Fruit fly (Drosophila melanogaster): Measurements from ENCODE around the gene Reps.

The Reps gene

dm6 chr2L:11065106-11065878, 41.2 kb downstream of the Reps start (continued):
- TF ChIP-seq Med (GFP tag) (peak; percentile 45), CG15601 (tag; optimal IDR thresholded peaks at IDR 0.05) (no peak), CG8765 (GFP tag; IDR thresholded peaks at IDR 0.05) (0 out of 2 replicates have a peak, but pooled peaks have one; percentile 20), sd (tag; optimal IDR thresholded peaks at IDR 0.05) (peak; percentile 19), Vsx1 (GFP tag; optimal IDR thresholded peaks at IDR 0.05) (peak; percentile 14), pita (GFP tag; optimal IDR thresholded peaks at IDR 0.05) (no peak), Meics (GFP tag; optimal IDR thresholded peaks at IDR 0.05) (peak; percentile 63), CG12155 (GFP tag; optimal IDR thresholded peaks at IDR 0.05) (peak; percentile 12), fu2 (GFP tag; optimal IDR thresholded peaks at IDR 0.05) (no peak), CG2712 (tag; optimal IDR thresholded peaks at IDR 0.05) (peak; percentile 25), Hr51 (GFP tag; optimal IDR thresholded peaks at IDR 0.05) (peak in 1 of 2 experiments; percentile 38), CG6813 (GFP tag; optimal IDR thresholded peaks at IDR 0.05) (no peak), CG10979 (tag; optimal IDR thresholded peaks at IDR 0.05) (no peak), CG3163 (GFP tag; optimal IDR thresholded peaks at IDR 0.05) (no peak), Xbp1 (GFP tag; optimal IDR thresholded peaks at IDR 0.05) (no peak), prd (optimal IDR thresholded peaks at IDR 0.05) (no peak), prd (GFP tag; IDR thresholded peaks at IDR 0.05) (peak; percentile 49), CG3847 (GFP tag; IDR thresholded peaks at IDR 0.05) (peak; percentile 42), CG4424 (GFP tag; optimal IDR thresholded peaks at IDR 0.05) (peak; percentile 11), mirr (GFP tag; optimal IDR thresholded peaks at IDR 0.05) (no peak), Fer3 (tag; optimal IDR thresholded peaks at IDR 0.05) (peak; percentile 54), CG10267 (tag; optimal IDR thresholded peaks at IDR 0.05) (peak; percentile 1), CG3281 (GFP tag; optimal IDR thresholded peaks at IDR 0.05) (peak; percentile 61), dysf (GFP tag; IDR thresholded peaks at IDR 0.05) (peak; percentile 66; the same call in 2 of the 3 replicates), cwo (GFP tag; optimal IDR thresholded peaks at IDR 0.05) (peak; percentile 58), CG7556 (GFP tag; optimal IDR thresholded peaks at IDR 0.05) (peak; percentile 5), CG11695 (GFP tag; IDR thresholded peaks at IDR 0.05) (peak; percentile 53; the same call in 1 of the 3 replicates), CG3995 (GFP tag; optimal IDR thresholded peaks at IDR 0.05) (peak; percentile 2), CG30020 (tag; optimal IDR thresholded peaks at IDR 0.05) (no peak), CG14667 (GFP tag; IDR thresholded peaks at IDR 0.05) (no peak), H15 (GFP tag; IDR thresholded peaks at IDR 0.05) (no peak), Ada2b (GFP tag; IDR thresholded peaks at IDR 0.05) (0 out of 2 replicates have a peak, but pooled peaks have one; percentile 4), CG10321 (GFP tag; IDR thresholded peaks at IDR 0.05) (no peak), CG15269 (tag; optimal IDR thresholded peaks at IDR 0.05) (peak; percentile 43), CG13424 (tag; optimal IDR thresholded peaks at IDR 0.05) (peak; percentile 5), zen (tag; optimal IDR thresholded peaks at IDR 0.05) (no peak), Xrp1 (GFP tag; IDR thresholded peaks at IDR 0.05) (no peak), ci (GFP tag; IDR thresholded peaks at IDR 0.05) (no peak), org-1 (GFP tag; optimal IDR thresholded peaks at IDR 0.05) (peak; percentile 8), CG4854 (GFP tag; optimal IDR thresholded peaks at IDR 0.05) (no peak), Mrtf (GFP tag; IDR thresholded peaks at IDR 0.05) (no peak), CG11504 (tag; optimal IDR thresholded peaks at IDR 0.05) (peak; percentile 44), seq (GFP tag; IDR thresholded peaks at IDR 0.05) (peak; percentile 45; the same call in 1 of the 2 replicates), CG9876 (GFP tag; optimal IDR thresholded peaks at IDR 0.05) (no peak), pan (optimal IDR thresholded peaks at IDR 0.05) (no peak), pan (GFP tag; optimal IDR thresholded peaks at IDR 0.05 in 1 of 2, IDR thresholded peaks at IDR 0.05 in 1 of 2) (peak in 1 of 2 experiments; percentile 48), gsb (GFP tag; IDR thresholded peaks at IDR 0.05) (peak; percentile 49; the same call in 1 of the 2 replicates), trem (tag; optimal IDR thresholded peaks at IDR 0.05) (no peak), CG2678 (tag; optimal IDR thresholded peaks at IDR 0.05) (peak; percentile 69)

Data from whole organism, embryonic.